Worm (Caenorhabditis elegans) whole organism, early embryonic: ENCODE results near the gene T24C12.4.

ENCODE experiments used
- B0310.2 ChIP-seq: sonication (generic microtip); optimal IDR thresholded peaks from 2 replicates; lab custom pipeline; 2016; ENCODE audit warnings: mild to moderate bottlenecking, missing genetic modification characterization, missing compliant biosample characterization
- F13C5.2 ChIP-seq: sonication (generic microtip); optimal IDR thresholded peaks from 2 replicates; lab custom pipeline; 2017; ENCODE audit warnings: mild to moderate bottlenecking, missing genetic modification characterization, inconsistent platforms, missing compliant biosample characterization
- aly-1 ChIP-seq: sonication (generic microtip); optimal IDR thresholded peaks from 2 replicates; lab custom pipeline; 2016; ENCODE audit warnings: missing genetic modification characterization, missing compliant biosample characterization
- ama-1 ChIP-seq: fragments of 150-350 bp; optimal IDR thresholded peaks from 2 replicates; lab custom pipeline; 2014
- ceh-13 ChIP-seq: fragments of 200-800 bp; sonication (Bioruptor generic); optimal IDR thresholded peaks from 2 replicates; lab custom pipeline; 2018; ENCODE audit warnings: mild to moderate bottlenecking, missing genetic modification characterization, missing compliant biosample characterization
- ceh-36 ChIP-seq: sonication (generic microtip); optimal IDR thresholded peaks from 2 replicates; lab custom pipeline; 2016; ENCODE audit warnings: missing genetic modification characterization, inconsistent platforms, missing compliant biosample characterization
- ets-7 ChIP-seq: sonication (generic microtip); optimal IDR thresholded peaks from 2 replicates; lab custom pipeline; 2016; ENCODE audit warnings: missing genotype, missing genetic modification characterization, missing compliant biosample characterization
- flt-1 ChIP-seq: fragments of 200-800 bp; sonication (Bioruptor generic); IDR thresholded peaks from 2 replicates; pipeline ENCODE4 v1.3.6; 2022; ENCODE audit warnings: missing genetic modification characterization, missing compliant biosample characterization
- hmbx-1 ChIP-seq: sonication (generic microtip); optimal IDR thresholded peaks from 2 replicates; lab custom pipeline; 2016; ENCODE audit warnings: mild to moderate bottlenecking, missing genetic modification characterization, missing compliant biosample characterization
- hmg-4 ChIP-seq: fragments of 200-800 bp; sonication (Bioruptor generic); optimal IDR thresholded peaks from 2 replicates; lab custom pipeline; 2018; ENCODE audit warnings: mild to moderate bottlenecking, missing genetic modification characterization, missing compliant biosample characterization
- hnd-1 ChIP-seq: sonication (generic microtip); optimal IDR thresholded peaks from 2 replicates; lab custom pipeline; 2016; ENCODE audit warnings: missing genetic modification characterization, missing compliant biosample characterization
- pes-1 ChIP-seq: fragments of 200-800 bp; sonication (Bioruptor generic); IDR thresholded peaks from 2 replicates; pipeline ENCODE4 v1.3.6; 2022; ENCODE audit warnings: missing genetic modification reagents, missing genetic modification characterization, missing compliant biosample characterization
- scrt-1 ChIP-seq: fragments of 200-800 bp; sonication (Bioruptor generic); IDR thresholded peaks from 2 replicates; pipeline ENCODE4 v1.3.6; 2022; ENCODE audit warnings: missing genetic modification characterization, missing compliant biosample characterization
- sea-1 ChIP-seq: fragments of 200-800 bp; sonication (Bioruptor generic); conservative IDR thresholded peaks from 2 replicates; pipeline ENCODE4 v1.3.6; 2022; ENCODE audit warnings: missing genetic modification characterization, missing compliant biosample characterization
- tbx-11 ChIP-seq: fragments of 200-800 bp; sonication (Bioruptor generic); IDR thresholded peaks from 2 replicates; pipeline ENCODE4 v1.3.6; 2022; ENCODE audit warnings: missing genetic modification characterization, missing compliant biosample characterization
- tbx-37 ChIP-seq: fragments of 200-800 bp; sonication (Bioruptor generic); conservative IDR thresholded peaks from 2 replicates; pipeline ENCODE4 v1.3.6; 2022; ENCODE audit warnings: missing genetic modification reagents, missing genetic modification characterization, missing compliant biosample characterization
- tra-4 ChIP-seq: sonication (generic microtip); optimal IDR thresholded peaks from 2 replicates; lab custom pipeline; 2017; ENCODE audit warnings: missing genetic modification characterization, missing compliant biosample characterization

Gene T24C12.4

ce11 chrX:2216242-2216641, 11.4 kb upstream of the T24C12.4 start:
- TF ChIP-seq tbx-11 (GFP tag; lab: Robert Waterston, UW) (no peak), hmg-4 (no peak), pes-1 (GFP tag; lab: Robert Waterston, UW) (no peak), ets-7 (no peak)

ce11 chrX:2215108-2215507, 10.2 kb upstream of the T24C12.4 start:
- TF ChIP-seq ets-7 (no peak), hmbx-1 (tag; lab: Kevin White, UChicago) (no peak), ceh-13 (GFP tag; lab: Kevin White, UChicago) (no peak), scrt-1 (GFP tag; lab: Robert Waterston, UW) (no peak), sea-1 (GFP tag; lab: Robert Waterston, UW) (no peak), hnd-1 (tag; lab: Kevin White, UChicago) (no peak), B0310.2 (no peak), tbx-11 (GFP tag; lab: Robert Waterston, UW) (no peak), ama-1 (lab: Kevin White, UChicago) (no peak), ceh-36 (no peak)

ce11 chrX:2214454-2214853, 9.6 kb upstream of the T24C12.4 start:
- TF ChIP-seq flt-1 (no peak), tra-4 (tag; lab: Kevin White, UChicago) (no peak), tbx-11 (GFP tag; lab: Robert Waterston, UW) (no peak), B0310.2 (no peak), hnd-1 (tag; lab: Kevin White, UChicago) (no peak), F13C5.2 (no peak), hmbx-1 (tag; lab: Kevin White, UChicago) (no peak)

ce11 chrX:2213400-2214362, 8.8 kb upstream of the T24C12.4 start:
- TF ChIP-seq scrt-1 (GFP tag; lab: Robert Waterston, UW) (no peak), hmg-4 (no peak), tbx-11 (GFP tag; lab: Robert Waterston, UW) (no peak), flt-1 (no peak), pes-1 (GFP tag; lab: Robert Waterston, UW) (no peak), hnd-1 (tag; lab: Kevin White, UChicago) (no peak), ets-7 (no peak), ama-1 (lab: Kevin White, UChicago) (no peak), tra-4 (tag; lab: Kevin White, UChicago) (no peak), hmbx-1 (tag; lab: Kevin White, UChicago) (no peak), B0310.2 (no peak), sea-1 (GFP tag; lab: Robert Waterston, UW) (no peak), F13C5.2 (no peak), tbx-37 (GFP tag; lab: Robert Waterston, UW) (no peak), ceh-36 (no peak), aly-1 (tag; lab: Kevin White, UChicago) (no peak)

- TF ChIP-seq tbx-37 (GFP tag; lab: Robert Waterston, UW) (no peak), hnd-1 (tag; lab: Kevin White, UChicago) (no peak), pes-1 (GFP tag; lab: Robert Waterston, UW) (no peak), ets-7 (no peak), flt-1 (no peak), sea-1 (GFP tag; lab: Robert Waterston, UW) (no peak), scrt-1 (GFP tag; lab: Robert Waterston, UW) (no peak)
Measured at ce11 chrX:2212712-2213111, 7.8 kb upstream of the T24C12.4 start.

DNA sequence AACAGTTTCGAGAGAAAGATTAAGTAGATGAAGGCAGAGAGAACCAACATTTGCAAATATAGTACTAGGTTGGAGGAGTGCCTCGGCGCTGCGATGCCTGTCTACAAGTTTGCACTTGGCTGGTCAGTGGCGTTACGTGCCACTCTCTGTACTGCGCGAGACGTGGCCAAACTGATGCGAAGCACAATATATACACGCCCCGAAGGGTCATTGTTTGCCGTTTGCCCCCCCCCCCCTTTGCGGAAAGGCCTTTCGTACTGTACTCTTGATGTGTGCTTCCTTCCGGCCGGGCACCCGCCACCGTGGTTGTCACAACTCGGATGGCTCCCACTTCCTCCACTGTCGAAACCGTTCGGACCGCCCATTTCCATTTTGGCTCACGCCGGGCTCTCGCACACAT, 7.3 kb upstream of the T24C12.4 start:
- TF ChIP-seq hmg-4 (no peak), tbx-37 (GFP tag; lab: Robert Waterston, UW) (no peak), scrt-1 (GFP tag; lab: Robert Waterston, UW) (no peak), B0310.2 (no peak), flt-1 (no peak)

- TF ChIP-seq pes-1 (GFP tag; lab: Robert Waterston, UW) (no peak), aly-1 (tag; lab: Kevin White, UChicago) (no peak)
Measured at ce11 chrX:2210751-2211150, 5.9 kb upstream of the T24C12.4 start, which contains the start of gene peb-1. Gene peb-1, plus strand, starts transcription at chrX:2211051.

DNA sequence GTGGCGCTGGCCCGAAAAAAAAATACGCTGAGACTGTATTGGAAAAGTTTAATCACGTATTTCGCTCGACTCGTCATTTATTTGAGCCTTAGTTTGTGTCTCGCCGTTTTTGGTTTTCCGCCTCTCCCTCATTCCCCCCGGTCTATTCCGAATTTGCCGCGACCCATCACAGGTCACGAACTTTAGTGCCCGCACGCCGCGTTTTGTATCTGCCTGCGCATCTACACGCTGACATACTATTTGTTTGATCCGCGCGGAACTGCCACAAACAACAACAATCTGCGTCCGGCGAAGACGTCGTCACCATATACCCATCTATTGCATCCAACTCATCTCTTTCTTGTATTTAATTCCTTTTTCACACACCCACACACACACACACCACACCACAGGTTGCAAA, 5.3 kb upstream of the T24C12.4 start:
- TF ChIP-seq tra-4 (tag; lab: Kevin White, UChicago) (no peak), aly-1 (tag; lab: Kevin White, UChicago) (no peak), B0310.2 (no peak), tbx-11 (GFP tag; lab: Robert Waterston, UW) (no peak), hmg-4 (no peak), hnd-1 (tag; lab: Kevin White, UChicago) (no peak), ceh-36 (no peak), ama-1 (lab: Kevin White, UChicago) (no peak), hmbx-1 (tag; lab: Kevin White, UChicago) (no peak)

DNA sequence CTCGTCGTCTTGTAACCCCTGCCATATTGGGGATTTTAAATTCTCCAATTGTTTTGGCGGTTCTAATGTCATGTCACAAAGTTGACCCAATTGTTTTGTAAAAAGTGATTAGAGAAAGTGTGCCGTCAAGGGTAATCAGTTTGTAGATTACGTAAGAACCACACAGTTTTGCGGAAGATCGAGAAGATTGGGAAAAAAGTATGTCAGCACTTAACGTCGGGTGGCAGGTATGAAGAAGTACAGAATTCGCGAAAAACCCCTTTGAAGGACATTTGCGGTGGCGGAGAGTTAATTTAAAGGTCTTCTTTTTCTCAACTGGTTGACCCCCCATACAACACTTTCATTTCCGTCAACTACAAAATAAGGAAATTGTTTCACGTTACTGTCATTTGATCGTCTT, 3.5 kb upstream of the T24C12.4 start:
- no peak for TF ChIP-seq pes-1 (GFP tag; lab: Robert Waterston, UW)
- TF ChIP-seq ama-1 (lab: Kevin White, UChicago), result no peak
